Worm (Caenorhabditis elegans): ENCODE measurements around the gene srv-30.

DNA sequence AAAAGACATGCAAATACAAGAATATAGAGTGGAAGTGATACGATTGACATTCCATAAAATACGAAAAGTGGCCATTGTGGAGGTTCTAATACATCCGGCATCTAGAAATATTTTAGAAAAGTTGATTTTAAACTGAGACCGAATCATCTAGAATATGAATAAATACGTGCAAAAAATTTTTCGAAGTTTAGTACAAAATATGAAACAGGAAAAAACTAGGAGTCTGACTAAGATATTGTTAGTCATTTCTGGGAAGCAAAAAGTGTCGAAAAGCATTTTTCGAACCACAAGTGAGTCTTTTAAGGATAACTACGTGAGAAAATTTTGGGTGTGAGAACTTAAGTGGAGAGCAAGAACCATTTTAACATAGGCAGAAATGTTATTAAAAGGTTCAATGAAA, 12.9 kb upstream of the srv-30 start, which contains the start of gene srv-32:
- TF ChIP-seq aly-2 (tag; optimal IDR thresholded peaks at IDR 0.05) (no peak), ceh-16 (tag; optimal IDR thresholded peaks at IDR 0.05) (no peak), daf-12 (tag; optimal IDR thresholded peaks at IDR 0.05) (no peak), nhr-28 (tag; optimal IDR thresholded peaks at IDR 0.05) (no peak), nhr-12 (tag; optimal IDR thresholded peaks at IDR 0.05) (no peak), snpc-4 (tag; optimal IDR thresholded peaks at IDR 0.05) (no peak), ztf-11 (tag; optimal IDR thresholded peaks at IDR 0.05) (no peak), nhr-77 (tag; optimal IDR thresholded peaks at IDR 0.05) (no peak), ztf-4 (tag; optimal IDR thresholded peaks at IDR 0.05) (no peak), lin-39 (tag; optimal IDR thresholded peaks at IDR 0.05) (no peak), pha-4 (tag; optimal IDR thresholded peaks at IDR 0.05) (no peak)

All from whole organism, L3 larva.